Worm (Caenorhabditis elegans): ENCODE data around the gene C01G5.25.
A peak's percentile ranks its signal among the peaks of the same experiment; 100 is the strongest.

The C01G5.25 gene

DNA sequence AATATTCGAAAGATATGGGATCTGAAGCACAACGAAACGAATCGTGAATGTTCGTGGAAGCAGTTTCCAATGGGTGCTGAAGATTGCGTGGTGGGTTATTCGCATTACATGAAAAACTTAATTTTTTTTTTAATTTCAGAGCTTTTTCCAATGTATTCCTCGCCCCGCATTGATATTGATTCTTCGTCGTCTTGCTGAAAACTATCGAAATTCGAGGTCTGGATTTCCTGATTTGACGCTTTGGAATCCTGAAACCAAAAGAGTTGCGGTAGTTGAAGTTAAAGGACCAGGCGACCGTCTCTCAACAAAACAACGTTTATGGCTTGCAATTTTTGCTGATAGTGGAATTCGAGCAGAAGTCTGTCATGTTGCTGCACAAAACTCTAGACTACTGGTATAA is 10.6 kb downstream of the C01G5.25 start:
- no peak for TF ChIP-seq mel-28 (tag; optimal IDR thresholded peaks at IDR 0.05; ENCODE audit: borderline replicate concordance)
- TF ChIP-seq snpc-4 (GFP tag; optimal IDR thresholded peaks at IDR 0.05): no peak
- TF ChIP-seq snpc-4 (tag; optimal IDR thresholded peaks at IDR 0.05): peak in 1 of 4 experiments; percentile 9
- no peak for TF ChIP-seq mxl-1 (tag; optimal IDR thresholded peaks at IDR 0.05)
- no peak for TF ChIP-seq cebp-1 (GFP tag; IDR thresholded peaks at IDR 0.05)
- peak; percentile 27 for TF ChIP-seq cebp-1 (tag; optimal IDR thresholded peaks at IDR 0.05)
- 0 out of 2 replicates have a peak, but pooled peaks have one; percentile 29 for TF ChIP-seq madf-6 (GFP tag; IDR thresholded peaks at IDR 0.05)
- peak; percentile 56 for TF ChIP-seq repo-1 (tag; optimal IDR thresholded peaks at IDR 0.05)
- TF ChIP-seq xnd-1 (tag; optimal IDR thresholded peaks at IDR 0.05): no peak
- TF ChIP-seq B0336.3 (GFP tag; IDR thresholded peaks at IDR 0.05): peak; percentile 48; the same call in 1 of the 2 replicates
- 0 out of 2 replicates have a peak, but pooled peaks have one; percentile 7 for TF ChIP-seq nfyb-1 (GFP tag; IDR thresholded peaks at IDR 0.05)
- 0 out of 2 replicates have a peak, but pooled peaks have one; percentile 12 for TF ChIP-seq hmg-1.2 (GFP tag; IDR thresholded peaks at IDR 0.05)
- TF ChIP-seq ztf-22 (GFP tag; optimal IDR thresholded peaks at IDR 0.05): peak; percentile 6
- 0 out of 2 replicates have a peak, but pooled peaks have one; percentile 22 for TF ChIP-seq Y95B8A.8 (GFP tag; IDR thresholded peaks at IDR 0.05)
- TF ChIP-seq lsl-1 (GFP tag; optimal IDR thresholded peaks at IDR 0.05): no peak
- TF ChIP-seq Y53G8AR.9 (GFP tag; conservative IDR thresholded peaks at IDR 0.05): 0 out of 2 replicates have a peak, but pooled peaks have one; percentile 23
- TF ChIP-seq hsf-1 (GFP tag; IDR thresholded peaks at IDR 0.05): 0 out of 2 replicates have a peak, but pooled peaks have one; percentile 10
- TF ChIP-seq zfh-2 (GFP tag; conservative IDR thresholded peaks at IDR 0.05): no peak

DNA sequence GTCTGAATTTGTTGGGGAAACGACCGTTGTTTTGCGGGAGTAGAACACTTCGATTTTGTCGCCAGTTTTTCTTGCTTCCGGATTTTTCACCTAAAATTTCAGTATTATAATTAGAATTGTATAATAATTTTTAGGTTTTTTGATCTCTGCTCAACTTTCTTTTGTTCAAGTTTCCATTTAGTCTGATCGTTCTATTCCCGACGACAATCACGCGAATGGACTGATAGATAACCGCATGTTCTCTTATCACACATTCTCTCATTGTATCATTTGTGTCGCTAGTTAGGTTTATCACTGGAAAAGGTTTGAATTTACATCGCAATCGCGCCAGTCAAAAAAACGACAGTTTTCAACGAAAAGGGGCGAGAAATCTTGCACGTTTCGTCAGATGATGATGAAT is 13.4 kb downstream of the C01G5.25 start:
- TF ChIP-seq attf-5 (GFP tag; optimal IDR thresholded peaks at IDR 0.05) (peak; percentile 1), tbp1 (GFP tag; optimal IDR thresholded peaks at IDR 0.05) (peak; percentile 25), nhr-80 (tag; optimal IDR thresholded peaks at IDR 0.05) (peak; percentile 96), cebp-1 (GFP tag; IDR thresholded peaks at IDR 0.05) (no peak), cebp-1 (tag; optimal IDR thresholded peaks at IDR 0.05) (peak; percentile 31), Y95B8A.8 (GFP tag; IDR thresholded peaks at IDR 0.05) (0 out of 2 replicates have a peak, but pooled peaks have one; percentile 46), dpff-1 (tag; optimal IDR thresholded peaks at IDR 0.05) (no peak), pha-4 (tag; optimal IDR thresholded peaks at IDR 0.05) (peak; percentile 12), Y56A3A.18 (GFP tag; IDR thresholded peaks at IDR 0.05) (no peak), atf-7 (tag; optimal IDR thresholded peaks at IDR 0.05) (peak; percentile 28), madf-10 (tag; optimal IDR thresholded peaks at IDR 0.05) (peak; percentile 44), F22D6.2 (tag; optimal IDR thresholded peaks at IDR 0.05) (no peak), ekl-4 (GFP tag; IDR thresholded peaks at IDR 0.05) (0 out of 2 replicates have a peak, but pooled peaks have one; percentile 29), B0336.3 (GFP tag; IDR thresholded peaks at IDR 0.05) (peak; percentile 61; the same call in 1 of the 2 replicates)

DNA sequence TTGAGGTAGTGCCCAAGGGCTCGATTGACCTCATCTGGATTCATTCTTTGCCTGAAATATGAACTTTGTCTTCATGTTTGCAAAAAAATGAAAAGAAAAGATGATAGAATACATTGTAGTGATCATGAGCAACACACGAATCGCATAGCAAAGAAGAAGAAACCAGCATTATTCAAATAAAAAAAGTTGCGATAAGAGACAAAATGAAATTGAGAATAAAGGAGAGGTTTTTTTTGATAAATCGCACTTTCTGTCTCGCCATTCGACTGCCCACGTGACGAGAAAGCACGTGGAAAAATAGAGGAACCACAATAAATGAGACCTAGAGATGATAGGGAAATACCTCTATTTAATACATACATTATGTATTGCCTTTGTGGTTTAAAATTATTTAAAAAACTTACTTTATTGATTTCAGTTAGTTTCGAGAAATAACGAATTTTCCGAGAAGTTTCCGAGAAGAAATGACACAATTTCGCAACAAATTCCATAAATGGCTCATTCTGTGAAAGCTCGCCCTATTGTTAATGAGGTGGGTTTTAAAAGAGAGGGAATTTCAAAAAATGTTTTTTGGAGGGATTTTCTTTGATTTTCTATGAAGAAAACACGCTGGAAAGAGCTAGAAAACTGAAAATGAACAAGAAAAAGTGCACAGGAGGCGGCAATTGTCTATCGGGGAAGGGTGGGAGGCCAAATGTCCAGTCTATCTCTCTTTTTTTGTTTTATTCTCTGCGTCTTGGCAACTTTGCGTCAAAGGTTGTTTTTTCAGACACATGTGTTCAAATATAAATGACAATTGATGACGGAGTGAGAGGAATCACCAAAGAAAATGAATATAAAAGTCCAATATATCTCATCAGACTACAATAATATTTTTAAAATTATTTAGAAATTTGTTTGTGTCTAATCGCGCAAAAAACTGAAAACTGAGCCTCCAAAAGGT is 14.2 kb downstream of the C01G5.25 start, which contains the start of gene paqr-1:
paqr-1 (minus strand) TSS at position 51 of the 943 bp plus-strand sequence.
- TF ChIP-seq hmg-20 (GFP tag; IDR thresholded peaks at IDR 0.05): no peak
- TF ChIP-seq F10E7.11 (tag; optimal IDR thresholded peaks at IDR 0.05): no peak
- no peak for TF ChIP-seq D2030.7 (GFP tag; IDR thresholded peaks at IDR 0.05)
- TF ChIP-seq dpff-1 (tag; optimal IDR thresholded peaks at IDR 0.05): no peak
- TF ChIP-seq ceh-40 (GFP tag; IDR thresholded peaks at IDR 0.05): no peak
- no peak for TF ChIP-seq F57C9.4 (tag; optimal IDR thresholded peaks at IDR 0.05)
- TF ChIP-seq Y53F4B.3 (GFP tag; IDR thresholded peaks at IDR 0.05): no peak
- TF ChIP-seq nhr-179 (tag; optimal IDR thresholded peaks at IDR 0.05): no peak
- no peak for TF ChIP-seq snpc-4 (GFP tag; optimal IDR thresholded peaks at IDR 0.05)
- TF ChIP-seq snpc-4 (tag; optimal IDR thresholded peaks at IDR 0.05): peak in 1 of 4 experiments; percentile 21
- TF ChIP-seq sdz-38 (tag; optimal IDR thresholded peaks at IDR 0.05): no peak
- no peak for TF ChIP-seq madf-6 (GFP tag; IDR thresholded peaks at IDR 0.05)
- TF ChIP-seq B0336.3 (GFP tag; IDR thresholded peaks at IDR 0.05): no peak
- peak; percentile 77 for TF ChIP-seq cebp-1 (GFP tag; IDR thresholded peaks at IDR 0.05)
- TF ChIP-seq cebp-1 (tag; optimal IDR thresholded peaks at IDR 0.05): peak; percentile 92
- no peak for TF ChIP-seq fkh-3 (tag; optimal IDR thresholded peaks at IDR 0.05)
- no peak for TF ChIP-seq him-1 (tag; optimal IDR thresholded peaks at IDR 0.05)
- TF ChIP-seq gei-17 (GFP tag; optimal IDR thresholded peaks at IDR 0.05): no peak
- no peak for TF ChIP-seq athp-1 (tag; optimal IDR thresholded peaks at IDR 0.05)
- TF ChIP-seq tbx-9 (tag; optimal IDR thresholded peaks at IDR 0.05; ENCODE audit: borderline replicate concordance): no peak
- no peak for TF ChIP-seq ztf-18 (tag; optimal IDR thresholded peaks at IDR 0.05)
- TF ChIP-seq egrh-3 (GFP tag; IDR thresholded peaks at IDR 0.05): no peak
- no peak for TF ChIP-seq bed-1 (GFP tag; IDR thresholded peaks at IDR 0.05)
